Worm (Caenorhabditis elegans) whole organism, L2 larva: ENCODE results near the gene F46B6.6.

Experiments
- C34F6.9 ChIP-seq: fragments of 150-350 bp; optimal IDR thresholded peaks from 2 replicates; lab custom pipeline; 2014; ENCODE audit warnings: missing biosample characterization, missing genetic modification characterization
- R02D3.7 ChIP-seq: fragments of 150-350 bp; optimal IDR thresholded peaks from 2 replicates; lab custom pipeline; 2014; ENCODE audit warnings: missing biosample characterization, missing genetic modification characterization
- alr-1 ChIP-seq: fragments of 150-350 bp; optimal IDR thresholded peaks from 2 replicates; lab custom pipeline; 2014; ENCODE audit warnings: missing biosample characterization, missing genetic modification characterization
- aly-2 ChIP-seq: fragments of 150-350 bp; optimal IDR thresholded peaks from 2 replicates; lab custom pipeline; 2014; ENCODE audit warnings: missing biosample characterization, missing genetic modification characterization
- ama-1 ChIP-seq: fragments of 150-350 bp; optimal IDR thresholded peaks from 2 replicates; lab custom pipeline; 2018; ENCODE audit warnings: inconsistent platforms
- blmp-1 ChIP-seq: sonication (generic microtip); optimal IDR thresholded peaks from 2 replicates; lab custom pipeline; 2017; ENCODE audit warnings: missing genetic modification characterization, mild to moderate bottlenecking, missing compliant biosample characterization, antibody characterized with exemption, moderate library complexity; ENCODE audit not compliant: insufficient read depth
- ceh-82 ChIP-seq: fragments of 150-350 bp; optimal IDR thresholded peaks from 2 replicates; lab custom pipeline; 2014; ENCODE audit warnings: missing biosample characterization, missing genetic modification characterization
- crh-2 ChIP-seq: sonication (generic microtip); optimal IDR thresholded peaks from 2 replicates; lab custom pipeline; 2017; ENCODE audit warnings: missing biosample characterization, missing genetic modification characterization
- dmd-4 ChIP-seq: sonication (generic microtip); optimal IDR thresholded peaks from 2 replicates; lab custom pipeline; 2017; ENCODE audit warnings: missing biosample characterization, missing genetic modification characterization
- egl-27 ChIP-seq: sonication (generic microtip); optimal IDR thresholded peaks from 3 replicates; lab custom pipeline; 2017; ENCODE audit warnings: missing biosample characterization, missing genetic modification reagents, missing genetic modification characterization
- elt-1 ChIP-seq: fragments of 150-350 bp; optimal IDR thresholded peaks from 2 replicates; lab custom pipeline; 2014; ENCODE audit warnings: missing biosample characterization, missing genetic modification characterization
- gmeb-1 ChIP-seq: fragments of 150-350 bp; optimal IDR thresholded peaks from 2 replicates; lab custom pipeline; 2014; ENCODE audit warnings: missing biosample characterization, missing genetic modification characterization
- lin-11 ChIP-seq: fragments of 150-350 bp; sonication (generic microtip); optimal IDR thresholded peaks from 2 replicates; lab custom pipeline; 2014; ENCODE audit warnings: missing biosample characterization, missing genetic modification characterization, inconsistent platforms, mixed read lengths
- lin-13 ChIP-seq: fragments of 150-350 bp; optimal IDR thresholded peaks from 2 replicates; lab custom pipeline; 2014; ENCODE audit warnings: missing biosample characterization, missing genetic modification reagents, missing genetic modification characterization
- lsy-2 ChIP-seq, 2 experiments: fragments of 150-350 bp in 1 of 2; sonication (generic microtip) in 1 of 2; optimal IDR thresholded peaks; 2 replicates each; lab custom pipeline; 2014 to 2017; ENCODE audit warnings: missing biosample characterization in 2 of 2, missing genetic modification characterization in 2 of 2
- mab-5 ChIP-seq: fragments of 150-350 bp; optimal IDR thresholded peaks from 2 replicates; lab custom pipeline; 2014; ENCODE audit warnings: missing biosample characterization, missing genetic modification characterization
- nhr-10 ChIP-seq: sonication (generic microtip); optimal IDR thresholded peaks from 2 replicates; lab custom pipeline; 2017; ENCODE audit warnings: missing biosample characterization, missing genetic modification characterization
- nhr-11 ChIP-seq: fragments of 150-350 bp; optimal IDR thresholded peaks from 2 replicates; lab custom pipeline; 2014; ENCODE audit warnings: missing biosample characterization, missing genetic modification characterization
- nhr-12 ChIP-seq: fragments of 150-350 bp; optimal IDR thresholded peaks from 2 replicates; lab custom pipeline; 2014; ENCODE audit warnings: missing biosample characterization, missing genetic modification characterization
- nhr-129 ChIP-seq: fragments of 150-350 bp; optimal IDR thresholded peaks from 2 replicates; lab custom pipeline; 2014; ENCODE audit warnings: missing biosample characterization, missing genetic modification characterization
- nhr-21 ChIP-seq: fragments of 150-350 bp; optimal IDR thresholded peaks from 2 replicates; lab custom pipeline; 2014; ENCODE audit warnings: missing biosample characterization, missing genetic modification characterization
- nhr-23 ChIP-seq: fragments of 150-350 bp; optimal IDR thresholded peaks from 2 replicates; lab custom pipeline; 2014; ENCODE audit warnings: missing biosample characterization, missing genetic modification reagents, missing genetic modification characterization
- nhr-237 ChIP-seq: fragments of 150-350 bp; optimal IDR thresholded peaks from 2 replicates; lab custom pipeline; 2014; ENCODE audit warnings: missing biosample characterization, missing genetic modification characterization
- nhr-77 ChIP-seq: fragments of 150-350 bp; optimal IDR thresholded peaks from 2 replicates; lab custom pipeline; 2014; ENCODE audit warnings: missing biosample characterization, missing genetic modification characterization
- peb-1 ChIP-seq: fragments of 150-350 bp; optimal IDR thresholded peaks from 2 replicates; lab custom pipeline; 2014; ENCODE audit warnings: missing biosample characterization, missing genetic modification characterization
- sem-4 ChIP-seq: fragments of 150-350 bp; optimal IDR thresholded peaks from 2 replicates; lab custom pipeline; 2014; ENCODE audit warnings: missing biosample characterization, missing genetic modification reagents, missing genetic modification characterization
- skn-1 ChIP-seq: sonication (generic microtip); optimal IDR thresholded peaks from 2 replicates; lab custom pipeline; 2017; ENCODE audit warnings: missing biosample characterization, missing genetic modification characterization
- sma-9 ChIP-seq, 2 experiments: fragments of 150-350 bp in 1 of 2; sonication (generic microtip) in 1 of 2; optimal IDR thresholded peaks; 2 replicates each; lab custom pipeline; 2014 to 2016; ENCODE audit warnings: missing genetic modification characterization in 2 of 2, mild to moderate bottlenecking in 1 of 2, missing biosample characterization in 1 of 2, missing compliant biosample characterization in 1 of 2, missing genetic modification reagents in 1 of 2, moderate library complexity in 1 of 2
- snpc-4 ChIP-seq: fragments of 150-350 bp; optimal IDR thresholded peaks from 2 replicates; lab custom pipeline; 2014; ENCODE audit warnings: missing biosample characterization, missing genetic modification characterization
- unc-55 ChIP-seq: fragments of 150-350 bp; sonication (generic microtip); optimal IDR thresholded peaks from 3 replicates; lab custom pipeline; 2014; ENCODE audit warnings: missing biosample characterization, missing genetic modification reagents, missing genetic modification characterization
- unc-62 ChIP-seq: fragments of 150-350 bp; optimal IDR thresholded peaks from 2 replicates; lab custom pipeline; 2014; ENCODE audit warnings: missing biosample characterization, missing genetic modification reagents, missing genetic modification characterization
- zag-1 ChIP-seq: fragments of 150-350 bp; optimal IDR thresholded peaks from 2 replicates; lab custom pipeline; 2014; ENCODE audit warnings: missing biosample characterization, missing genetic modification characterization
- ztf-1 ChIP-seq: fragments of 200-800 bp; sonication (Bioruptor generic); conservative IDR thresholded peaks from 2 replicates; pipeline ENCODE4 v1.3.6; 2022; ENCODE audit warnings: missing genetic modification characterization, missing compliant biosample characterization
- ztf-11 ChIP-seq: sonication (generic microtip); optimal IDR thresholded peaks from 2 replicates; lab custom pipeline; 2017; ENCODE audit warnings: missing biosample characterization, missing genetic modification characterization
- ztf-4 ChIP-seq: fragments of 150-350 bp; optimal IDR thresholded peaks from 2 replicates; lab custom pipeline; 2014; ENCODE audit warnings: missing biosample characterization, missing genetic modification characterization

Gene F46B6.6

DNA sequence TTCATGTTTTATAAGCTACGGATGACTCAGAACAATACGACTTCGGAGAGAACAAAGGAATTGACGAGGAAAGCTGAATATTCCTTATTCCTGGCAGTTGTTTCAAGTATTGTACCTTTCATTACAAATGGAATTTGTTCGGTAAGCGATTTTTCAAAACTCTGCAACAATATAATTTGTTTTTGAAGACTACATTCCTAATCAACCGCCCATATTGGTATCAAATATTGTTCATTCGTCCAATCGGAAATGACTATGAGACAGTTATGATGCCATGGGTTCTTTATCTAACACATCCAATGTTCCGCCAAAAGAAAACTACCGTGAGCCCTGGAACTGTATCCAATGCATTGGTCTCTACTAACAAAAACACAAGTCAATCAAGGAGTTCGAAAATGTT, 25.5 kb upstream of the F46B6.6 start:
- TF ChIP-seq C34F6.9 (tag; lab: Kevin White, UChicago) (no peak), alr-1 (tag; lab: Kevin White, UChicago) (no peak), snpc-4 (tag; lab: Kevin White, UChicago) (no peak), skn-1 (tag; lab: Kevin White, UChicago) (no peak), R02D3.7 (tag; lab: Kevin White, UChicago) (no peak), ama-1 (lab: Kevin White, UChicago) (no peak), unc-55 (GFP tag; lab: Kevin White, UChicago) (no peak), gmeb-1 (tag; lab: Kevin White, UChicago) (no peak), lin-11 (tag; lab: Kevin White, UChicago) (no peak), ceh-82 (no peak), lsy-2 (tag; optimal IDR thresholded peaks at IDR 0.05; lab: Kevin White, UChicago) (no peak), lin-13 (GFP tag; lab: Kevin White, UChicago) (no peak), nhr-11 (no peak), nhr-21 (tag; lab: Kevin White, UChicago) (no peak)
- TF ChIP-seq, all 48 proteins: peak for 0

DNA sequence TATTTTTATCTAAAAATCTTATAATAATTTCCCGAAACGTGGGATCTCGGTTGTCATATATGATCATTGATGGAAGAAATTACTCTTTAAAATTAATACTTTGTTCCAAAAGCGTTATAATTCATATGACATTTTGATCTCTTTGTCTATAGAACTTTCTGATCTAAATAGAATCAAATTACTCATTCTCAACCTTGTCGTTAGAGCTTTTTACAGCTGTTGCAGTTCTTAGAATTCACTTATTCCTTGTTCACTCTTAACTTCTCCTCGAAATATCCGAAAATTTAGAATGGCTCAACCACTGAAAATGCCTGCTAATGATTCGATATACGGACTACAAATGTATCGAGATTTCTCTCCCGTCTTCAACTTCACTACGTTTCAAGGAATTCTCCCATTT, 24.5 kb upstream of the F46B6.6 start, which contains the start of gene sru-29:
Gene sru-29 (plus strand): TSS at position 301 of the 400 bp plus-strand sequence.
- TF ChIP-seq aly-2 (tag; lab: Kevin White, UChicago) (no peak), blmp-1 (tag; lab: Kevin White, UChicago) (no peak), dmd-4 (tag; lab: Kevin White, UChicago) (no peak), zag-1 (no peak), nhr-10 (tag; lab: Kevin White, UChicago) (no peak)

DNA sequence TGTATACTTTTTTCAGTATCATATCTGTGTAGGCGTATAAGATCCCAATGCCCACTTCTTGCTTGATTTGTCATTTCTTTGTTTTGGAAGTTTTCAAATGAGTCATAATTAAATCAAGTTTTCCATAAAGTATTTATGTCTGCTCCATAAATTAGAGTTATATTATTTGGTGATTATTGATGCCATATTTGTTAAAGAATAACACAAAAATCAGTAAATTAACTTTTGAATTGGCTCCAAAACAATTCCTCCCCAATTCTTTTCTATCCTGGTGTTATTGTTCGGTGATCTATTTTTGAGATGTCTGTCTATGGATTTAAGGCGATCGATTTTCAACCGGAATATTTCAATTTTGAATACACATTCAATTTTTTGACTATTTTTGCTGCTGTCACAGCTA, 18.5 kb upstream of the F46B6.6 start, which contains the start of gene sru-37:
Gene sru-37 (plus strand): TSS at position 301 of the 400 bp plus-strand sequence.
- TF ChIP-seq mab-5 (no peak), egl-27 (no peak), aly-2 (tag; lab: Kevin White, UChicago) (no peak), sem-4 (tag; lab: Kevin White, UChicago) (no peak), lsy-2 (tag; optimal IDR thresholded peaks at IDR 0.05; lab: Kevin White, UChicago) (no peak), nhr-77 (tag; lab: Kevin White, UChicago) (no peak), sma-9 (GFP tag; optimal IDR thresholded peaks at IDR 0.05; lab: Kevin White, UChicago) (no peak), sma-9 (tag; optimal IDR thresholded peaks at IDR 0.05; lab: Kevin White, UChicago) (no peak), nhr-12 (tag; lab: Kevin White, UChicago) (no peak), snpc-4 (tag; lab: Kevin White, UChicago) (no peak), alr-1 (tag; lab: Kevin White, UChicago) (no peak), nhr-129 (no peak), peb-1 (tag; lab: Kevin White, UChicago) (no peak)
- TF ChIP-seq, all 48 proteins: peak for 0

DNA sequence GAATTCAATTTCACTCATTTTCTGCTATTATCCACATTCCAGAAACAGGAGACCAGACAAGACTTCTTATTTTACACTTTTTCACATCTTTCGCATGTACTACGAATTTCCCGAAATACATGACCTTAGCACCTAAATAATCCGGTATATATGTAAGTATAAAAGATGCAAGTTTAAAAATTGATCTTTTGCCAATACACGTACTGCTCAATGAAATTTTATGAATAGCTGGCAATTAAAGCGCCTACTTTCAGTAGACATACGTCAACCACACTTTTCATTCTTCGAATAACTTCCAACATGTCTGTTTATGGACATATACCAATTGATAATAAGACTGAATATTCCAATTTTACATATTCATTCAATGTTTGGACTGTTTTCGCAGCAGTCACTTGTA, 16.5 kb upstream of the F46B6.6 start, which contains the start of gene sru-39:
Gene sru-39 (plus strand): TSS at position 301 of the 400 bp plus-strand sequence.
- TF ChIP-seq nhr-23 (no peak), C34F6.9 (tag; lab: Kevin White, UChicago) (no peak), elt-1 (no peak), lsy-2 (tag; optimal IDR thresholded peaks at IDR 0.05; lab: Kevin White, UChicago) (no peak), nhr-12 (tag; lab: Kevin White, UChicago) (no peak), ceh-82 (no peak), ztf-4 (tag; lab: Kevin White, UChicago) (no peak), gmeb-1 (tag; lab: Kevin White, UChicago) (no peak), unc-62 (GFP tag; lab: Kevin White, UChicago) (no peak), ztf-1 (GFP tag; lab: Robert Waterston, UW) (no peak)

DNA sequence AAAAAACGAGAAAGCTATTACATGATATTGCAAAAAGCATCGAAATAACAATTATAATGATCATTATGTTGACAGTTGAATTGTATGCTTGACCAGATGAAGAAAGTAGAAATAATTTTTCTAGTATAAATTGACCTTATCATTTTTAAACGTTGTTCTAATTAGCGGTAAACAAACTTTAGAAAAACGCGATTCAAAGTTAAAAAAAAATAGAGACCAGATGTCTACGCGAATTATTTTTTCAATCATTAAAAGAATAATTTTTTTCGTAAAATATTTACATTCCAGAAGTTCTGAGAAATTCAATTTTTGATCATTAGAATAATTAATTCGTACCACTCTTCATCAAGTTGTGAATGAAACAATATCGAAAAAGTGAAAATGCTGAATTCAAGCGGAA, 15.3 kb upstream of the F46B6.6 start, which contains the start of gene F46B6.10:
Gene F46B6.10 (minus strand): TSS at position 101 of the 400 bp plus-strand sequence.
- TF ChIP-seq nhr-11 (no peak), nhr-237 (no peak), unc-55 (GFP tag; lab: Kevin White, UChicago) (no peak), ztf-11 (no peak), crh-2 (tag; lab: Kevin White, UChicago) (no peak), alr-1 (tag; lab: Kevin White, UChicago) (no peak)
